Fruit fly (Drosophila melanogaster) whole organism, wandering third instar larva: ENCODE data around the gene Miga.

Experiments used
- Abd-B ChIP-seq: fragments of >200 bp; optimal IDR thresholded peaks from 2 replicates; lab custom pipeline; 2017; ENCODE audit warnings: missing biosample characterization, missing genetic modification characterization
- CG9705 ChIP-seq: fragments of 200-800 bp; sonication (Bioruptor generic); optimal IDR thresholded peaks from 2 replicates; lab custom pipeline; 2018; ENCODE audit warnings: missing biosample characterization, mild to moderate bottlenecking, missing genetic modification characterization
- CrebA ChIP-seq: fragments of 200-800 bp; sonication (Bioruptor generic); optimal IDR thresholded peaks from 2 replicates; lab custom pipeline; 2016; ENCODE audit warnings: missing biosample characterization, mild to moderate bottlenecking, missing genetic modification characterization, borderline replicate concordance
- Dfd ChIP-seq: fragments of >200 bp; optimal IDR thresholded peaks from 2 replicates; lab custom pipeline; 2017; ENCODE audit warnings: missing biosample characterization, missing genetic modification characterization
- Dif ChIP-seq: fragments of 200-275, 200-300 bp; sonication (Bioruptor generic); optimal IDR thresholded peaks from 2 replicates; lab custom pipeline; 2018; ENCODE audit warnings: missing biosample characterization, missing genetic modification characterization; ENCODE audit not compliant: partially characterized antibody
- GATAd ChIP-seq: sonication (Bioruptor generic); optimal IDR thresholded peaks from 2 replicates; lab custom pipeline; 2016; ENCODE audit warnings: missing biosample characterization, missing genetic modification characterization
- HLH106 ChIP-seq: fragments of 200-800 bp; optimal IDR thresholded peaks from 3 replicates; lab custom pipeline; 2019; ENCODE audit warnings: missing biosample characterization, mild to moderate bottlenecking, missing genetic modification characterization, moderate library complexity
- Hnf4 ChIP-seq: fragments of 200-800 bp; sonication (Bioruptor generic); optimal IDR thresholded peaks from 2 replicates; lab custom pipeline; 2016; ENCODE audit warnings: missing biosample characterization, mild to moderate bottlenecking, missing genetic modification characterization
- Hr78 ChIP-seq: fragments of >200 bp; optimal IDR thresholded peaks from 2 replicates; lab custom pipeline; 2017; ENCODE audit warnings: missing biosample characterization, missing genetic modification characterization
- Jra ChIP-seq: sonication (Bioruptor generic); optimal IDR thresholded peaks from 2 replicates; lab custom pipeline; 2016; ENCODE audit warnings: missing biosample characterization, missing genetic modification characterization
- Myc ChIP-seq: fragments of >200 bp; optimal IDR thresholded peaks from 2 replicates; lab custom pipeline; 2017
- N ChIP-seq: fragments of >200 bp; optimal IDR thresholded peaks from 2 replicates; lab custom pipeline; 2018; ENCODE audit warnings: missing biosample characterization, missing external identifiers, missing genetic modification characterization
- OdsH ChIP-seq: fragments of 200-800 bp; sonication (Bioruptor generic); optimal IDR thresholded peaks from 2 replicates; lab custom pipeline; 2016; ENCODE audit warnings: missing biosample characterization, mild to moderate bottlenecking, missing genetic modification characterization
- Rel ChIP-seq, 2 experiments: fragments of 200-800 bp; sonication (Bioruptor generic) in 1 of 2; optimal IDR thresholded peaks; 2 replicates in 1 of 2; 3 replicates in 1 of 2; lab custom pipeline; 2016 to 2019; ENCODE audit warnings: mild to moderate bottlenecking in 2 of 2, missing biosample characterization in 2 of 2, missing genetic modification characterization in 2 of 2, moderate library complexity in 1 of 2
- Sp1 ChIP-seq: fragments of 200-800 bp; sonication (Bioruptor generic); optimal IDR thresholded peaks from 3 replicates; lab custom pipeline; 2019; ENCODE audit warnings: missing biosample characterization, mild to moderate bottlenecking, missing genetic modification characterization, moderate library complexity
- Vsx2 ChIP-seq: fragments of 200-300, 225-300 bp; sonication (Bioruptor generic); optimal IDR thresholded peaks from 2 replicates; lab custom pipeline; 2018; ENCODE audit warnings: missing biosample characterization, missing genetic modification characterization; ENCODE audit not compliant: partially characterized antibody
- br ChIP-seq: fragments of 200-800 bp; sonication (Bioruptor generic); optimal IDR thresholded peaks from 2 replicates; lab custom pipeline; 2016; ENCODE audit warnings: missing biosample characterization, missing genetic modification characterization
- brk ChIP-seq: fragments of 200-800 bp; sonication (Bioruptor generic); optimal IDR thresholded peaks from 2 replicates; lab custom pipeline; 2016; ENCODE audit warnings: missing biosample characterization, mild to moderate bottlenecking, missing genetic modification characterization
- dl ChIP-seq, 2 experiments: fragments of 175-275, 200-275 bp in 1 of 2; fragments of 200-275 bp in 1 of 2; sonication (Bioruptor generic); optimal IDR thresholded peaks; lab custom pipeline; 2018; ENCODE audit warnings: mild to moderate bottlenecking in 2 of 2, missing biosample characterization in 2 of 2, missing genetic modification characterization in 2 of 2, moderate library complexity in 2 of 2; ENCODE audit not compliant: partially characterized antibody in 2 of 2, insufficient read depth in 1 of 2
- dsf ChIP-seq: sonication (Bioruptor generic); optimal IDR thresholded peaks from 2 replicates; lab custom pipeline; 2016; ENCODE audit warnings: missing biosample characterization, missing genetic modification characterization, borderline replicate concordance
- ey ChIP-seq: fragments of 200-800 bp; sonication (Bioruptor generic); optimal IDR thresholded peaks from 2 replicates; lab custom pipeline; 2016; ENCODE audit warnings: missing biosample characterization, missing genetic modification characterization
- foxo ChIP-seq, 2 experiments: fragments of 200-800 bp; sonication (Bioruptor generic); optimal IDR thresholded peaks; 2 replicates in 1 of 2; 3 replicates in 1 of 2; lab custom pipeline; 2016 to 2017; ENCODE audit warnings: missing biosample characterization in 2 of 2, missing genetic modification characterization in 2 of 2
- fru ChIP-seq: fragments of 200-800 bp; sonication (Bioruptor generic); optimal IDR thresholded peaks from 3 replicates; lab custom pipeline; 2016; ENCODE audit warnings: missing biosample characterization, mild to moderate bottlenecking, missing genetic modification characterization
- h ChIP-seq: fragments of 200-800 bp; sonication (Bioruptor generic); optimal IDR thresholded peaks from 3 replicates; lab custom pipeline; 2016; ENCODE audit warnings: missing biosample characterization, mild to moderate bottlenecking, missing genetic modification characterization
- jim ChIP-seq: fragments of 175-275, 200-325 bp; sonication (Bioruptor generic); optimal IDR thresholded peaks from 2 replicates; lab custom pipeline; 2016; ENCODE audit warnings: missing biosample characterization, mild to moderate bottlenecking, missing genetic modification characterization
- lola ChIP-seq: fragments of >200 bp; optimal IDR thresholded peaks from 2 replicates; lab custom pipeline; 2017; ENCODE audit warnings: missing biosample characterization, missing genetic modification characterization
- psq ChIP-seq: fragments of 200-800 bp; sonication (Bioruptor generic); optimal IDR thresholded peaks from 3 replicates; lab custom pipeline; 2017; ENCODE audit warnings: missing biosample characterization, mild to moderate bottlenecking, missing genetic modification characterization, moderate library complexity
- rgr ChIP-seq: fragments of 200-800 bp; sonication (Bioruptor generic); optimal IDR thresholded peaks from 3 replicates; lab custom pipeline; 2016; ENCODE audit warnings: missing biosample characterization, mild to moderate bottlenecking, missing genetic modification characterization
- sv ChIP-seq: fragments of 200-800 bp; sonication (Bioruptor generic); optimal IDR thresholded peaks from 3 replicates; lab custom pipeline; 2016; ENCODE audit warnings: missing biosample characterization, missing genetic modification characterization
- tai ChIP-seq: sonication (Bioruptor generic); optimal IDR thresholded peaks from 2 replicates; lab custom pipeline; 2016; ENCODE audit warnings: missing biosample characterization, missing genetic modification characterization
- usp ChIP-seq: fragments of >200 bp; optimal IDR thresholded peaks from 2 replicates; lab custom pipeline; 2017; ENCODE audit warnings: missing biosample characterization, missing genetic modification characterization
- woc ChIP-seq: sonication (Bioruptor generic); optimal IDR thresholded peaks from 2 replicates; lab custom pipeline; 2016; ENCODE audit warnings: missing biosample characterization, mild to moderate bottlenecking, missing genetic modification characterization

Gene Miga

dm6 chrX:8437285-8438110 is at the start of gene Miga:
Gene Miga (minus strand): TSS chrX:8437820.
- TF ChIP-seq Rel (GFP tag; optimal IDR thresholded peaks at IDR 0.05; lab: Kevin White, UChicago) (no peak), Rel (tag; optimal IDR thresholded peaks at IDR 0.05; lab: Kevin White, UChicago) (no peak), sv (GFP tag; lab: Kevin White, UChicago) (no peak), psq (peak; percentile 84), foxo (GFP tag; optimal IDR thresholded peaks at IDR 0.05; lab: Kevin White, UChicago) (no peak), Dfd (GFP tag; lab: Kevin White, UChicago) (no peak)
- TF ChIP-seq, all 38 proteins: peak for 1

dm6 chrX:8484778-8485177 is 47.2 kb upstream of the Miga start:
- TF ChIP-seq br (GFP tag; lab: Kevin White, UChicago) (no peak), Hr78 (GFP tag; lab: Kevin White, UChicago) (no peak), sv (GFP tag; lab: Kevin White, UChicago) (no peak)

- TF ChIP-seq HLH106 (no peak), h (GFP tag; lab: Kevin White, UChicago) (no peak), brk (GFP tag; lab: Kevin White, UChicago) (no peak), Abd-B (no peak), rgr (GFP tag; lab: Kevin White, UChicago) (no peak), Hnf4 (no peak), dsf (GFP tag; lab: Kevin White, UChicago) (no peak), foxo (GFP tag; optimal IDR thresholded peaks at IDR 0.05; lab: Kevin White, UChicago) (no peak), Dif (no peak), Myc (lab: Kevin White, UChicago) (no peak), usp (GFP tag; lab: Kevin White, UChicago) (no peak)
- TF ChIP-seq, all 38 proteins: peak for 0
Measured at dm6 chrX:8483671-8484070, 46.1 kb upstream of the Miga start, which contains the start of gene CG33223. Gene CG33223 (minus strand): TSS chrX:8483885.

- TF ChIP-seq tai (GFP tag; lab: Kevin White, UChicago) (no peak), foxo (GFP tag; optimal IDR thresholded peaks at IDR 0.05; lab: Kevin White, UChicago) (no peak), Rel (GFP tag; optimal IDR thresholded peaks at IDR 0.05; lab: Kevin White, UChicago) (no peak), Rel (tag; optimal IDR thresholded peaks at IDR 0.05; lab: Kevin White, UChicago) (no peak), CrebA (GFP tag; lab: Kevin White, UChicago) (no peak), h (GFP tag; lab: Kevin White, UChicago) (no peak), jim (GFP tag; lab: Kevin White, UChicago) (no peak), Sp1 (GFP tag; lab: Kevin White, UChicago) (no peak), dl (GFP tag; optimal IDR thresholded peaks at IDR 0.05; lab: Kevin White, UChicago; ENCODE audit: insufficient read depth in 1 of 2, partially characterized antibody in 2 of 2) (no peak), brk (GFP tag; lab: Kevin White, UChicago) (no peak), usp (GFP tag; lab: Kevin White, UChicago) (no peak), Dfd (GFP tag; lab: Kevin White, UChicago) (no peak), GATAd (GFP tag; lab: Kevin White, UChicago) (no peak), HLH106 (no peak), fru (GFP tag; lab: Kevin White, UChicago) (no peak)
Measured at dm6 chrX:8481462-8481861, 43.8 kb upstream of the Miga start, which contains the start of gene Cp38. Gene Cp38 (plus strand): TSS chrX:8481837.

dm6 chrX:8479031-8479568 is 41.5 kb upstream of the Miga start, which contains the start of gene Cp36:
Gene Cp36 (plus strand): TSS chrX:8479319.
- TF ChIP-seq Sp1 (GFP tag; lab: Kevin White, UChicago), result no peak
- no peak for TF ChIP-seq dsf (GFP tag; lab: Kevin White, UChicago)
- no peak for TF ChIP-seq Dif
- TF ChIP-seq br (GFP tag; lab: Kevin White, UChicago), result no peak
- TF ChIP-seq Jra, result no peak
- TF ChIP-seq HLH106, result no peak
- no peak for TF ChIP-seq woc (GFP tag; lab: Kevin White, UChicago)
- TF ChIP-seq Abd-B, result no peak
- TF ChIP-seq lola, result no peak
- TF ChIP-seq Vsx2 (GFP tag; lab: Kevin White, UChicago), result no peak
- no peak for TF ChIP-seq ey
- no peak for TF ChIP-seq Rel (GFP tag; optimal IDR thresholded peaks at IDR 0.05; lab: Kevin White, UChicago)
- TF ChIP-seq Rel (tag; optimal IDR thresholded peaks at IDR 0.05; lab: Kevin White, UChicago), result no peak
- TF ChIP-seq CG9705, result no peak
- no peak for TF ChIP-seq N (GFP tag; lab: Kevin White, UChicago)
- TF ChIP-seq OdsH (GFP tag; lab: Kevin White, UChicago), result no peak
- no peak for TF ChIP-seq psq
- no peak for TF ChIP-seq Hnf4
- TF ChIP-seq usp (GFP tag; lab: Kevin White, UChicago), result no peak
